Worm (Caenorhabditis elegans): ENCODE data around the gene C55A6.7.

C55A6.7 gene

ce11 chrV:11520215-11520614 lies at the start of gene C55A6.7, which contains the start of gene C55A6.11:
Gene C55A6.7 (minus strand): TSS chrV:11520530.
Gene C55A6.11 (plus strand): TSS chrV:11520515.
- TF ChIP-seq tbx-37 (GFP tag; conservative IDR thresholded peaks at IDR 0.05): no peak

ce11 chrV:11564573-11564972 lies 44.2 kb upstream of the C55A6.7 start, which contains the start of gene srx-87:
Gene srx-87 (plus strand): TSS chrV:11564873.
- TF ChIP-seq hmbx-1 (tag; optimal IDR thresholded peaks at IDR 0.05) (no peak), F13C5.2 (tag; optimal IDR thresholded peaks at IDR 0.05) (no peak), tra-4 (tag; optimal IDR thresholded peaks at IDR 0.05) (no peak), hnd-1 (tag; optimal IDR thresholded peaks at IDR 0.05) (no peak), tbx-11 (GFP tag; IDR thresholded peaks at IDR 0.05) (no peak), pes-1 (GFP tag; IDR thresholded peaks at IDR 0.05) (no peak)

ce11 chrV:11562643-11563042 lies 42.3 kb upstream of the C55A6.7 start, which contains the start of gene srx-86:
Gene srx-86 (plus strand): TSS chrV:11562943.
- TF ChIP-seq ets-7 (tag; optimal IDR thresholded peaks at IDR 0.05) (no peak), tra-4 (tag; optimal IDR thresholded peaks at IDR 0.05) (no peak), hmg-4 (GFP tag; optimal IDR thresholded peaks at IDR 0.05) (no peak), flt-1 (GFP tag; IDR thresholded peaks at IDR 0.05) (no peak), hnd-1 (tag; optimal IDR thresholded peaks at IDR 0.05) (no peak), B0310.2 (tag; optimal IDR thresholded peaks at IDR 0.05) (no peak), scrt-1 (GFP tag; IDR thresholded peaks at IDR 0.05) (no peak), ceh-13 (GFP tag; optimal IDR thresholded peaks at IDR 0.05) (no peak), pes-1 (GFP tag; IDR thresholded peaks at IDR 0.05) (no peak), tbx-37 (GFP tag; conservative IDR thresholded peaks at IDR 0.05) (no peak)

- no peak for TF ChIP-seq ets-7 (tag; optimal IDR thresholded peaks at IDR 0.05)
- TF ChIP-seq hmg-4 (GFP tag; optimal IDR thresholded peaks at IDR 0.05): no peak
- no peak for TF ChIP-seq tbx-11 (GFP tag; IDR thresholded peaks at IDR 0.05)
- no peak for TF ChIP-seq scrt-1 (GFP tag; IDR thresholded peaks at IDR 0.05)
- TF ChIP-seq hnd-1 (tag; optimal IDR thresholded peaks at IDR 0.05): no peak
- TF ChIP-seq ceh-13 (GFP tag; optimal IDR thresholded peaks at IDR 0.05): no peak
- TF ChIP-seq ceh-36 (tag; optimal IDR thresholded peaks at IDR 0.05): no peak
- no peak for TF ChIP-seq pes-1 (GFP tag; IDR thresholded peaks at IDR 0.05)
- no peak for TF ChIP-seq tbx-37 (GFP tag; conservative IDR thresholded peaks at IDR 0.05)
- TF ChIP-seq hmbx-1 (tag; optimal IDR thresholded peaks at IDR 0.05): no peak
- no peak for TF ChIP-seq ama-1 (optimal IDR thresholded peaks at IDR 0.05)
- no peak for TF ChIP-seq sea-1 (GFP tag; conservative IDR thresholded peaks at IDR 0.05)
- no peak for TF ChIP-seq tra-4 (tag; optimal IDR thresholded peaks at IDR 0.05)
- TF ChIP-seq B0310.2 (tag; optimal IDR thresholded peaks at IDR 0.05): no peak
- no peak for TF ChIP-seq aly-1 (tag; optimal IDR thresholded peaks at IDR 0.05)
These were observed 33.9 kb upstream of the C55A6.7 start, which contains the start of gene duo-1 for ce11 chrV:11554260-11554659. Gene duo-1 (plus strand): TSS chrV:11554630.

DNA sequence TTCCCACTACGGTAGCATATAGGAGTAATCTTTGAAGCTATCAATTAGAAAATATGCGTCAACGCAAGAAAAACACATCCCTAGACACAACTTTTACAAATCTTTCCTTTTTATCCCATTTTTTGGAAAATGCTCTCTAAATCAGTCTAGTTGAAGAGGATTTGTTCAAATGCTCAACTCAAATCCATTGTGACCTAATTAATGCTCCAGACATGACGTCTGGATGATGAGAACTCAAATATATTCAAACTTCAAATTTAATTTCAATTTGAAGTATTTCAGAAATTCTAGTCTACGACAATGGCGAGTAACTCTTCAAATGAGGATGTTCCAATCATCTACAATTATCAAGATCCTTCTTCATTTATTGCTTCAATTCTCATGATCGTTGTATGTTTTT lies 32.0 kb upstream of the C55A6.7 start, which contains the start of gene srx-85:
Gene srx-85 (plus strand): TSS at position 301 of the 400 bp plus-strand sequence.
- no peak for TF ChIP-seq sea-1 (GFP tag; conservative IDR thresholded peaks at IDR 0.05)
- no peak for TF ChIP-seq pes-1 (GFP tag; IDR thresholded peaks at IDR 0.05)
- TF ChIP-seq aly-1 (tag; optimal IDR thresholded peaks at IDR 0.05): no peak

- TF ChIP-seq F13C5.2 (tag; optimal IDR thresholded peaks at IDR 0.05) (peak; percentile 38), aly-1 (tag; optimal IDR thresholded peaks at IDR 0.05) (no peak)
These were observed 28.6 kb upstream of the C55A6.7 start, which contains the start of the genes F38B7.17 and F38B7.3 for ce11 chrV:11548914-11549406. Gene F38B7.17 (minus strand): TSS chrV:11548964. Gene F38B7.3 (plus strand): TSS chrV:11549107.

DNA sequence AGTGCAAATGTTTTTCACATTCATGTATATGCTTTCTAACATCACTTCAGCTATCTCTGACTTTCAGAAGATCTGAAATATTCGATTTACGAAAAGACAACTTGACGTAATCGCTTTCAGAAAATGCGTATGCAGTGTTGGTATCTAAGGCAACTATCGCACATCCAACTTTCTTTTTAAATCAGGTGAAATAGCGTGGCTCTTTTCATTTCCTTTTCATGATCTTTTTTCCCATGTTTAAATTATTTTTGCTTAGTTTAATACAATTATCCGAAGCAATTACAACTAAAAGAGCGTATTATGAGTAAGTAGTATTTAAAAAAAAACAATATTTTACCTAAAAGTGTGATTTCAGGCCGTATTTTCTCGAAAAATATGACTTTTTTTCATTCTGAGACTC lies 26.5 kb upstream of the C55A6.7 start, which contains the start of gene F38B7.11:
Gene F38B7.11 (plus strand): TSS at position 301 of the 400 bp plus-strand sequence.
- no peak for TF ChIP-seq flt-1 (GFP tag; IDR thresholded peaks at IDR 0.05)
- no peak for TF ChIP-seq sea-1 (GFP tag; conservative IDR thresholded peaks at IDR 0.05)
- no peak for TF ChIP-seq ama-1 (optimal IDR thresholded peaks at IDR 0.05)
- TF ChIP-seq tra-4 (tag; optimal IDR thresholded peaks at IDR 0.05): no peak
- TF ChIP-seq hmbx-1 (tag; optimal IDR thresholded peaks at IDR 0.05): no peak
- TF ChIP-seq ceh-13 (GFP tag; optimal IDR thresholded peaks at IDR 0.05): no peak
- no peak for TF ChIP-seq pes-1 (GFP tag; IDR thresholded peaks at IDR 0.05)
- TF ChIP-seq hnd-1 (tag; optimal IDR thresholded peaks at IDR 0.05): no peak
- no peak for TF ChIP-seq F13C5.2 (tag; optimal IDR thresholded peaks at IDR 0.05)
- TF ChIP-seq ets-7 (tag; optimal IDR thresholded peaks at IDR 0.05): no peak
- TF ChIP-seq B0310.2 (tag; optimal IDR thresholded peaks at IDR 0.05): no peak
- TF ChIP-seq tbx-11 (GFP tag; IDR thresholded peaks at IDR 0.05): no peak

- TF ChIP-seq sea-1 (GFP tag; conservative IDR thresholded peaks at IDR 0.05) (no peak), flt-1 (GFP tag; IDR thresholded peaks at IDR 0.05) (no peak), pes-1 (GFP tag; IDR thresholded peaks at IDR 0.05) (no peak), hmg-4 (GFP tag; optimal IDR thresholded peaks at IDR 0.05) (no peak), F13C5.2 (tag; optimal IDR thresholded peaks at IDR 0.05) (no peak), tbx-11 (GFP tag; IDR thresholded peaks at IDR 0.05) (no peak), scrt-1 (GFP tag; IDR thresholded peaks at IDR 0.05) (no peak), tbx-37 (GFP tag; conservative IDR thresholded peaks at IDR 0.05) (no peak), aly-1 (tag; optimal IDR thresholded peaks at IDR 0.05) (no peak), hnd-1 (tag; optimal IDR thresholded peaks at IDR 0.05) (no peak), B0310.2 (tag; optimal IDR thresholded peaks at IDR 0.05) (no peak), ceh-13 (GFP tag; optimal IDR thresholded peaks at IDR 0.05) (no peak), tra-4 (tag; optimal IDR thresholded peaks at IDR 0.05) (no peak), hmbx-1 (tag; optimal IDR thresholded peaks at IDR 0.05) (no peak)
These were observed 24.9 kb upstream of the C55A6.7 start, which contains the start of gene F38B7.10 for ce11 chrV:11545227-11545626. Gene F38B7.10 (plus strand): TSS chrV:11545527.

Measured in whole organism, early embryonic.